Worm (Caenorhabditis elegans) whole organism, midembryonic: ENCODE measurements around the gene H12D21.10.
A peak's percentile ranks its signal among the peaks of the same experiment; 100 is the strongest.
"Not testable (repeated sequence)": the region's sequence is repeated elsewhere in the genome, so short reads cannot be mapped to it uniquely, and the experiment has no call there.

Source experiments
- T22C8.4 ChIP-seq: fragments of 200-800 bp; sonication (Bioruptor generic); IDR thresholded peaks from 2 replicates; pipeline ENCODE4 v1.3.6; 2022; ENCODE audit warnings: missing genetic modification characterization, missing compliant biosample characterization
- cog-1 ChIP-seq: sonication (generic microtip); optimal IDR thresholded peaks from 2 replicates; lab custom pipeline; 2016; ENCODE audit warnings: missing genetic modification characterization, missing compliant biosample characterization
- flt-1 ChIP-seq: fragments of 200-800 bp; sonication (Bioruptor generic); IDR thresholded peaks from 2 replicates; pipeline ENCODE4 v1.3.6; 2022; ENCODE audit warnings: missing genetic modification characterization, missing compliant biosample characterization
- klf-2 ChIP-seq: fragments of 200-800 bp; sonication (Bioruptor generic); conservative IDR thresholded peaks from 2 replicates; pipeline ENCODE4 v1.3.6; 2022; ENCODE audit warnings: missing genetic modification reagents, missing genetic modification characterization, missing compliant biosample characterization
- med-1 ChIP-seq: sonication (generic microtip); optimal IDR thresholded peaks from 2 replicates; lab custom pipeline; 2017; ENCODE audit warnings: missing genetic modification characterization, mild to moderate bottlenecking, missing compliant biosample characterization, antibody characterized with exemption, missing genetic modification reagents; ENCODE audit not compliant: insufficient read depth
- ref-1 ChIP-seq: fragments of 200-800 bp; sonication (Bioruptor generic); conservative IDR thresholded peaks from 2 replicates; pipeline ENCODE4 v1.3.6; 2022; ENCODE audit warnings: missing genetic modification reagents, missing genetic modification characterization, missing compliant biosample characterization
- tab-1 ChIP-seq: fragments of 200-800 bp; sonication (Bioruptor generic); IDR thresholded peaks from 2 replicates; pipeline ENCODE4 v1.3.6; 2022; ENCODE audit warnings: missing genetic modification characterization, missing compliant biosample characterization
- ztf-23 ChIP-seq: fragments of 200-800 bp; sonication (Bioruptor generic); IDR thresholded peaks from 2 replicates; pipeline ENCODE4 v1.3.6; 2022; ENCODE audit warnings: missing genetic modification reagents, missing genetic modification characterization, missing compliant biosample characterization
- ztf-29 ChIP-seq: fragments of 200-800 bp; sonication (Bioruptor generic); IDR thresholded peaks from 2 replicates; pipeline ENCODE4 v1.3.6; 2022; ENCODE audit warnings: missing genetic modification reagents, missing genetic modification characterization, missing compliant biosample characterization

H12D21.10 gene

ce11 chrV:14859380-14859779, 40.2 kb upstream of the H12D21.10 start:
- TF ChIP-seq tab-1 (GFP tag; lab: Robert Waterston, UW) (no peak), ztf-29 (GFP tag; lab: Robert Waterston, UW) (no peak), klf-2 (GFP tag; lab: Robert Waterston, UW) (no peak), cog-1 (no peak), ref-1 (GFP tag; lab: Robert Waterston, UW) (no peak), T22C8.4 (no peak), med-1 (GFP tag; lab: Kevin White, UChicago) (no peak), flt-1 (GFP tag; lab: Robert Waterston, UW) (no peak), ztf-23 (GFP tag; lab: Robert Waterston, UW) (no peak)

DNA sequence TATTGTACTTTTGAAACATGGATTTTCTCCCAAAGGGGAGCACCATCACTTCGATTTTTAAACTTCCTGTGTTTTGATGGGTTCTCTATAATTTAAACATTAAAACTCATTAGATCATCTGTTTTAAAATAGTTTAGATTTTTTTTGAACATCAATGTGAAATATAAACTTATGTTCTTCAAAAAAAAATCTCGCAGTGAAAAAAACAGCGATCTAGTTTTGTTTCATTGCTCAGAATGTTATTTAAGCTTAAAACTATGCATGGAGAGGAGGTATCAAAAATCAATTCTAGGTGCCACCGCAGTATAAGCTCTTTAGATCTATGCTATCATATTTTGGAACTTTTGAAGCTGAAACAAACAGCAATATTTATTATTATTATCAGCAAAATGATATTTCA, 31.4 kb upstream of the H12D21.10 start, which contains the start of gene gcy-14:
gcy-14 (minus strand) TSS at position 101 of the 400 bp plus-strand sequence.
- TF ChIP-seq klf-2 (GFP tag; lab: Robert Waterston, UW): no peak
- TF ChIP-seq cog-1: no peak
- TF ChIP-seq med-1 (GFP tag; lab: Kevin White, UChicago): no peak
- no peak for TF ChIP-seq tab-1 (GFP tag; lab: Robert Waterston, UW)
- no peak for TF ChIP-seq flt-1 (GFP tag; lab: Robert Waterston, UW)
- TF ChIP-seq ztf-23 (GFP tag; lab: Robert Waterston, UW): no peak
- no peak for TF ChIP-seq T22C8.4
- TF ChIP-seq ztf-29 (GFP tag; lab: Robert Waterston, UW): no peak
- no peak for TF ChIP-seq ref-1 (GFP tag; lab: Robert Waterston, UW)

DNA sequence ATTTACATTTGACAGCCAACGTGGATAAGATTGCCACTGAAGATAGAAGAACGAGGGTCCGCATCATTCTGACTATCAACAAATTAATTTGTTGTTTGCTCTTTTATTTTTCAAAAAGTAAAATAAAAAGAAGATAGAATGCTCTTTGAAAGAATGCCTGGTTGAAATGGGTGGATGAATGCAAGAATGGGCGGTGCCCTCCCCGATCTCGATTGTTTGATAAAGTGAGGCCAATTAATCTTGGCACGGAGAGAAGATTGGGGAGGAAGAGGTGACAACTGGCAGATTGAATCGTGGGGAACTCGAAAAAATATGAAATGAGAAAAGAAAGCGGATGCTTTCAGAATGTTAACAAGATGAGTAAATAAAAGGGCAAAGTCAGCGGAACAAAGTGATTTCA, 28.2 kb upstream of the H12D21.10 start, which contains the start of gene ZC412.3:
ZC412.3 (minus strand) TSS at position 183 of the 400 bp plus-strand sequence.
- TF ChIP-seq klf-2 (GFP tag; lab: Robert Waterston, UW): no peak
- TF ChIP-seq tab-1 (GFP tag; lab: Robert Waterston, UW): no peak
- no peak for TF ChIP-seq ref-1 (GFP tag; lab: Robert Waterston, UW)
- TF ChIP-seq ztf-29 (GFP tag; lab: Robert Waterston, UW): no peak
- TF ChIP-seq cog-1: no peak
- TF ChIP-seq T22C8.4: no peak
- no peak for TF ChIP-seq flt-1 (GFP tag; lab: Robert Waterston, UW)
- TF ChIP-seq med-1 (GFP tag; lab: Kevin White, UChicago): no peak
- no peak for TF ChIP-seq ztf-23 (GFP tag; lab: Robert Waterston, UW)

- TF ChIP-seq ztf-23 (GFP tag; lab: Robert Waterston, UW): no peak
- no peak for TF ChIP-seq ref-1 (GFP tag; lab: Robert Waterston, UW)
- no peak for TF ChIP-seq flt-1 (GFP tag; lab: Robert Waterston, UW)
- TF ChIP-seq klf-2 (GFP tag; lab: Robert Waterston, UW): no peak
- TF ChIP-seq ztf-29 (GFP tag; lab: Robert Waterston, UW): no peak
- no peak for TF ChIP-seq cog-1
- TF ChIP-seq tab-1 (GFP tag; lab: Robert Waterston, UW): no peak
- no peak for TF ChIP-seq med-1 (GFP tag; lab: Kevin White, UChicago)
- no peak for TF ChIP-seq T22C8.4
Observed at ce11 chrV:14875371-14875770, 24.2 kb upstream of the H12D21.10 start, which contains the start of gene ZC412.5. TSS of gene ZC412.5 (minus strand) at chrV:14875471.

DNA sequence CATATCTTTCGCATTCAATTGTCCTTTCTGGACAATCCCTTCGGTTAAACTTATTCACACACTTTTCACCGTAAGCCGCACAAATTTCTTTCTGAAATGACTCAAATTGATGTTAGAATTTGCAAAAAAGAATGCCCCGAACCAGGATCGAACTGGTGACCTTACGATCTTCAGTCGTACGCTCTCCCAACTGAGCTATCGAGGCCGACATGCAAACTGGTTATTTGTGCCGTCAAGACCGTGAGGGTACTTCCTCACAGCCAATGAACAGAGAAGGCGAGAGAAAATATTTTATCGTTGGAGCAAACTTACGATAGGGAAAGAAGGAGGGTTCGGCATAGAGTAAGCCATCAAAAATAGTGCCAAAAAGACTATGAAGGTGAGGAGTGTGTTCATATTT, 23.3 kb upstream of the H12D21.10 start:
- peak; percentile 48; the same call in 1 of the 2 replicates for TF ChIP-seq ztf-29 (GFP tag; lab: Robert Waterston, UW)
- TF ChIP-seq T22C8.4: peak; percentile 44; the same call in 1 of the 2 replicates
- TF ChIP-seq flt-1 (GFP tag; lab: Robert Waterston, UW): peak; percentile 86
- TF ChIP-seq tab-1 (GFP tag; lab: Robert Waterston, UW): peak; percentile 82
- TF ChIP-seq ztf-23 (GFP tag; lab: Robert Waterston, UW): peak; percentile 77
- peak; percentile 34; the same call in 1 of the 2 replicates for TF ChIP-seq ref-1 (GFP tag; lab: Robert Waterston, UW)
- TF ChIP-seq med-1 (GFP tag; lab: Kevin White, UChicago): peak; percentile 2
- TF ChIP-seq klf-2 (GFP tag; lab: Robert Waterston, UW): no peak
- no peak for TF ChIP-seq cog-1

DNA sequence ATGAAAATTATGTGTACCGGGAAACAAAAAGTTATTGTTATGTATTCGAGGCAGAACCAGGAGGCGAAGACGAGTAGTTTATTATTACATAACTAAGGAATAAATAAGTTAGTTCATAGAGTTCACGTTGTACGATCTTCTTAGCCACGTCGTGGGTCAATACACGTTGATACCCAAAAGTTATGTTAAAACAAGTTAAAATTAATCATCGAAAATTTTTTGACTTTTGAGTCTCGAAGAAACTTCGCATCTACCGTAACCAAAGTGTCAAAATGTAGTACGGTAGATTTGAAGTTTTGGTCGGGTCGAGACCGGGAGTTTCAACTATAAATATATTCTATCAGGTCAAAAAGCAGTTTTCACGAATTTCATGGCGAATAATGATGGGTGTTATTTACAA, 22.9 kb upstream of the H12D21.10 start, which contains the start of gene ZC412.10:
ZC412.10 (minus strand) TSS at position 101 of the 400 bp plus-strand sequence.
- not testable (repeated sequence) for TF ChIP-seq ref-1 (GFP tag; lab: Robert Waterston, UW); ztf-29 (GFP tag; lab: Robert Waterston, UW); T22C8.4

ce11 chrV:14877242-14877819, 22.3 kb upstream of the H12D21.10 start:
- no peak for TF ChIP-seq klf-2 (GFP tag; lab: Robert Waterston, UW)
- TF ChIP-seq flt-1 (GFP tag; lab: Robert Waterston, UW): no peak
- no peak for TF ChIP-seq T22C8.4
- no peak for TF ChIP-seq ztf-23 (GFP tag; lab: Robert Waterston, UW)
- no peak for TF ChIP-seq med-1 (GFP tag; lab: Kevin White, UChicago)
- no peak for TF ChIP-seq ref-1 (GFP tag; lab: Robert Waterston, UW)
- no peak for TF ChIP-seq cog-1
- no peak for TF ChIP-seq tab-1 (GFP tag; lab: Robert Waterston, UW)

DNA sequence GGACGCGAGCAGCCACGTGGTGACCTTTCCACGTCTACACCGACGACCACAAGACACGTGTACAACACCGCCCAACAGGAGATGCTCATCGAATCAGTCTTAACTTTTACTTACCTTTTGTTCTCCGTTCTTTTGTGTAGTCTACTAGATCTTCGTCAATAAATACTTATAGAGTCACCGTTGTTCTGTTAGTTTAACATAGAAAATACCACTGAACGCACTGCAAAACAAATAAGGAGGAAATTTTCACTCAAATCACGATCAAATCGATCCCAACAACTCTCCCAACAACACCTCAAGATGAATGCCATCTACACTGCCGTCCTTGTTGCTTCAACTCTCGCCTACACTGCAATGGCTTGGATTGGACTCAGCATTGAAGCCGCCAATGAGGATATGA, 8.8 kb upstream of the H12D21.10 start, which contains the start of gene nspa-2:
nspa-2 (plus strand) TSS at position 301 of the 400 bp plus-strand sequence.
- TF ChIP-seq ztf-29 (GFP tag; lab: Robert Waterston, UW); klf-2 (GFP tag; lab: Robert Waterston, UW); med-1 (GFP tag; lab: Kevin White, UChicago): not testable (repeated sequence)

DNA sequence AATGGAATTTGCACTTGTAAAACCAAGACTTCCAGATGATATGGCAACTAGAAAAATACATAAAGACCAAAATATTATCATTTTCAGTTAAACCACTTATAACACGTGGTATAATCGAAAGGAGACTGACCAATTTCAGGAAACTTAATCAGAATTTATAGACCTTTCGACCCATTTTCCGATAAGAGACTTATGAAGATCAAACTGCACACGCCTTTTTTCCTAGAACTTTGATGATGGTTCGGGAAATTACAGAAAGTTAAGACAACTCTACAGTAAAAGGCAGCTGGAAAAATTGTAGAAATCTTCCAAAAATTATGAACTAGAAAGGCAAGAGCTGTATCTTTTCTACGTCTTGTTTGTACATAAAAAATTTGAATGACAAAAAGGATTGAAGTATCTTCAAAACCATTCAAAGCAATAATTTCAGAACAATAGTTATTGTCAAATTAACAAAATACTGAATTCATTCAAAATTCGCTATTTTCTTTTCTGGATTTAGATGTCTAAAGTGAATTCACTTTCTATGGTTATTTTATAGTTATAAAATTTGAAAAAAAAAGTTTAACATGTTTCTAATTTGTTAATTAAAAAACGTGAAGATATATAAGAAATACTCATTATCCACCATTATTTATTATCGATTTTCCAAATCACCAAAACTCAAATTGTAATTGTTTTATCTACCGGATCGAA, 6.1 kb upstream of the H12D21.10 start, which contains the start of the genes mpst-2 and H12D21.5:
mpst-2 (minus strand) TSS at position 101 of the 696 bp plus-strand sequence.
H12D21.5 (plus strand) TSS at position 646 of the 696 bp plus-strand sequence.
- no peak for TF ChIP-seq ztf-23 (GFP tag; lab: Robert Waterston, UW)
- no peak for TF ChIP-seq klf-2 (GFP tag; lab: Robert Waterston, UW)
- TF ChIP-seq med-1 (GFP tag; lab: Kevin White, UChicago): no peak
- TF ChIP-seq ztf-29 (GFP tag; lab: Robert Waterston, UW): no peak
- no peak for TF ChIP-seq tab-1 (GFP tag; lab: Robert Waterston, UW)
- TF ChIP-seq T22C8.4: no peak
- no peak for TF ChIP-seq cog-1
- no peak for TF ChIP-seq flt-1 (GFP tag; lab: Robert Waterston, UW)
- TF ChIP-seq ref-1 (GFP tag; lab: Robert Waterston, UW): no peak
